Fruit fly (Drosophila melanogaster) whole organism, embryonic: Measurements from ENCODE around the gene mAChR-C.

Experiments
- Aef1 ChIP-seq: fragments of 200-800 bp; sonication (Bioruptor generic); IDR thresholded peaks from 3 replicates; pipeline ENCODE4 v1.3.6; 2022; ENCODE audit warnings: missing biosample characterization, missing genetic modification characterization
- Atf6 ChIP-seq: fragments of 200-800 bp; sonication (Bioruptor generic); IDR thresholded peaks from 2 replicates; pipeline ENCODE4 v1.3.6; 2022; ENCODE audit warnings: missing biosample characterization, missing genetic modification characterization
- Blimp-1 ChIP-seq: fragments of 200-800 bp; sonication (Bioruptor generic); optimal IDR thresholded peaks from 3 replicates; lab custom pipeline; 2018; ENCODE audit warnings: missing biosample characterization, missing genetic modification characterization, mild to moderate bottlenecking, moderate library complexity, missing genetic modification reagents
- CG10543 ChIP-seq: fragments of 200-800 bp; sonication (Bioruptor generic); optimal IDR thresholded peaks from 3 replicates; lab custom pipeline; 2017; ENCODE audit warnings: missing biosample characterization, mild to moderate bottlenecking, missing genetic modification characterization, moderate library complexity
- CG10979 ChIP-seq: fragments of 200-800 bp; sonication (Bioruptor generic); optimal IDR thresholded peaks from 2 replicates; lab custom pipeline; 2018; ENCODE audit warnings: missing biosample characterization, mild to moderate bottlenecking, missing genetic modification characterization, moderate library complexity
- CG15011 ChIP-seq: fragments of 200-800 bp; sonication (Bioruptor generic); optimal IDR thresholded peaks from 3 replicates; lab custom pipeline; 2018; ENCODE audit warnings: missing biosample characterization, mild to moderate bottlenecking, missing genetic modification characterization
- CG15479 ChIP-seq: fragments of 200-800 bp; sonication (Bioruptor generic); optimal IDR thresholded peaks from 3 replicates; lab custom pipeline; 2019; ENCODE audit warnings: missing biosample characterization, mild to moderate bottlenecking, missing genetic modification characterization, moderate library complexity
- CG15514 ChIP-seq: fragments of 200-800 bp; sonication (Bioruptor generic); optimal IDR thresholded peaks from 3 replicates; lab custom pipeline; 2017; ENCODE audit warnings: missing biosample characterization, missing genetic modification characterization, mild to moderate bottlenecking, moderate library complexity, missing genetic modification reagents
- CG1602 ChIP-seq: fragments of 200-800 bp; sonication (Bioruptor generic); optimal IDR thresholded peaks from 3 replicates; lab custom pipeline; 2016; ENCODE audit warnings: missing biosample characterization, missing genetic modification characterization
- CG1603 ChIP-seq: fragments of 200-800 bp; sonication (Bioruptor generic); optimal IDR thresholded peaks from 2 replicates; lab custom pipeline; 2019; ENCODE audit warnings: missing biosample characterization, mild to moderate bottlenecking, missing genetic modification characterization, moderate library complexity
- CG18262 ChIP-seq: fragments of 200-800 bp; optimal IDR thresholded peaks from 3 replicates; lab custom pipeline; 2019; ENCODE audit warnings: missing biosample characterization, mild to moderate bottlenecking, missing genetic modification characterization, moderate library complexity
- CG3995 ChIP-seq: fragments of 200-800 bp; sonication (Bioruptor generic); optimal IDR thresholded peaks from 3 replicates; lab custom pipeline; 2016; ENCODE audit warnings: missing biosample characterization, missing genetic modification characterization
- CG4360 ChIP-seq: fragments of 200-800 bp; sonication (Bioruptor generic); IDR thresholded peaks from 2 replicates; pipeline ENCODE4 v1.3.6; 2022; ENCODE audit warnings: missing biosample characterization, missing genetic modification characterization
- CG6683 ChIP-seq: fragments of 200-800 bp; sonication (Bioruptor generic); optimal IDR thresholded peaks from 2 replicates; lab custom pipeline; 2017; ENCODE audit warnings: missing biosample characterization, mild to moderate bottlenecking, missing genetic modification characterization, missing genetic modification reagents
- CG7839 ChIP-seq: fragments of 200-800 bp; sonication (Bioruptor generic); optimal IDR thresholded peaks from 3 replicates; lab custom pipeline; 2018; ENCODE audit warnings: missing biosample characterization, mild to moderate bottlenecking, missing genetic modification characterization, moderate library complexity
- Doc2 ChIP-seq: fragments of 200-800 bp; sonication (Bioruptor generic); IDR thresholded peaks from 2 replicates; pipeline ENCODE4 v1.3.6; 2022; ENCODE audit warnings: missing biosample characterization, missing genetic modification characterization
- Drgx ChIP-seq: fragments of 200-800 bp; sonication (Bioruptor generic); IDR thresholded peaks from 2 replicates; pipeline ENCODE4 v1.3.6; 2022; ENCODE audit warnings: missing biosample characterization, missing genetic modification characterization
- Gug ChIP-seq: fragments of 200-800 bp; sonication (Bioruptor generic); IDR thresholded peaks from 4 replicates; pipeline ENCODE4 v1.3.6; 2022; ENCODE audit warnings: missing biosample characterization, missing genetic modification characterization
- HLHmδ ChIP-seq: fragments of 200-800 bp; sonication (Bioruptor generic); optimal IDR thresholded peaks from 2 replicates; lab custom pipeline; 2018; ENCODE audit warnings: missing biosample characterization, mild to moderate bottlenecking, missing genetic modification characterization, moderate library complexity
- Hey ChIP-seq: fragments of 200-800 bp; sonication (Bioruptor generic); optimal IDR thresholded peaks from 3 replicates; lab custom pipeline; 2018; ENCODE audit warnings: missing biosample characterization, mild to moderate bottlenecking, missing genetic modification characterization
- Hr78 ChIP-seq, 2 experiments: fragments of 200-800 bp in 1 of 2; fragments of >200 bp in 1 of 2; sonication (Bioruptor generic) in 1 of 2; optimal IDR thresholded peaks; 2 replicates each; lab custom pipeline; 2017 to 2019; ENCODE audit warnings: missing biosample characterization in 2 of 2, missing genetic modification characterization in 2 of 2, mild to moderate bottlenecking in 1 of 2, moderate library complexity in 1 of 2
- MESR4 ChIP-seq: fragments of 200-800 bp; sonication (Bioruptor generic); optimal IDR thresholded peaks from 2 replicates; lab custom pipeline; 2018; ENCODE audit warnings: missing biosample characterization, mild to moderate bottlenecking, missing genetic modification characterization, moderate library complexity
- Meics ChIP-seq: fragments of 200-800 bp; sonication (Bioruptor generic); optimal IDR thresholded peaks from 2 replicates; lab custom pipeline; 2017; ENCODE audit warnings: missing biosample characterization, mild to moderate bottlenecking, missing genetic modification characterization
- NfI ChIP-seq: fragments of 200-800 bp; sonication (Bioruptor generic); optimal IDR thresholded peaks from 3 replicates; lab custom pipeline; 2018; ENCODE audit warnings: missing biosample characterization, mild to moderate bottlenecking, missing genetic modification characterization, moderate library complexity
- Opbp ChIP-seq: fragments of 200-800 bp; sonication (Bioruptor generic); IDR thresholded peaks from 3 replicates; pipeline ENCODE4 v1.3.6; 2022; ENCODE audit warnings: missing biosample characterization, missing genetic modification characterization; ENCODE audit not compliant: partially characterized antibody
- Ptx1 ChIP-seq: fragments of 200-800 bp; sonication (Bioruptor generic); IDR thresholded peaks from 2 replicates; pipeline ENCODE4 v1.3.6; 2022; ENCODE audit warnings: missing biosample characterization, missing genetic modification characterization
- Rfx ChIP-seq: fragments of 200-800 bp; sonication (Bioruptor generic); IDR thresholded peaks from 2 replicates; pipeline ENCODE4 v1.3.6; 2022; ENCODE audit warnings: missing biosample characterization, missing genetic modification characterization
- Stat92E ChIP-seq, 3 experiments: fragments of >200 bp in 2 of 3; fragments of 200-800 bp in 1 of 3; sonication (Bioruptor generic) in 1 of 3; optimal IDR thresholded peaks; 2 replicates each; lab custom pipeline; 2017 to 2019; ENCODE audit warnings: missing biosample characterization in 3 of 3, missing genetic modification characterization in 3 of 3, mild to moderate bottlenecking in 1 of 3, moderate library complexity in 1 of 3
- Xrp1 ChIP-seq: fragments of 200-800 bp; sonication (Bioruptor generic); IDR thresholded peaks from 2 replicates; pipeline ENCODE4 v1.3.6; 2022; ENCODE audit warnings: missing biosample characterization, missing genetic modification characterization
- al ChIP-seq: fragments of 200-800 bp; sonication (Bioruptor generic); IDR thresholded peaks from 2 replicates; pipeline ENCODE4 v1.3.6; 2022; ENCODE audit warnings: missing biosample characterization, missing genetic modification characterization
- ase ChIP-seq: fragments of 200-800 bp; sonication (Bioruptor generic); IDR thresholded peaks from 3 replicates; pipeline ENCODE4 v1.3.6; 2022; ENCODE audit warnings: missing biosample characterization, missing genetic modification characterization
- chinmo ChIP-seq: fragments of 200-800 bp; sonication (Bioruptor generic); IDR thresholded peaks from 4 replicates; pipeline ENCODE4 v1.3.6; 2022; ENCODE audit warnings: missing biosample characterization, missing genetic modification characterization; ENCODE audit not compliant: partially characterized antibody
- corto ChIP-seq: fragments of 200-800 bp; sonication (Bioruptor generic); optimal IDR thresholded peaks from 2 replicates; lab custom pipeline; 2016; ENCODE audit warnings: missing biosample characterization, mild to moderate bottlenecking, missing genetic modification characterization, moderate library complexity
- dmrt99B ChIP-seq: fragments of 200-800 bp; sonication (Bioruptor generic); optimal IDR thresholded peaks from 2 replicates; lab custom pipeline; 2018; ENCODE audit warnings: missing biosample characterization, mild to moderate bottlenecking, missing genetic modification characterization, moderate library complexity
- dysf ChIP-seq: fragments of 200-800 bp; sonication (Bioruptor generic); IDR thresholded peaks from 3 replicates; pipeline ENCODE4 v1.3.6; 2022; ENCODE audit warnings: missing biosample characterization, missing genetic modification characterization
- fd96Cb ChIP-seq: fragments of 200-800 bp; sonication (Bioruptor generic); optimal IDR thresholded peaks from 2 replicates; lab custom pipeline; 2018; ENCODE audit warnings: missing biosample characterization, mild to moderate bottlenecking, missing genetic modification characterization, moderate library complexity
- jigr1 ChIP-seq: fragments of 200-800 bp; sonication (Bioruptor generic); IDR thresholded peaks from 3 replicates; pipeline ENCODE4 v1.3.6; 2022; ENCODE audit warnings: missing biosample characterization, missing genetic modification characterization
- lab ChIP-seq: fragments of 200-800 bp; sonication (Bioruptor generic); optimal IDR thresholded peaks from 3 replicates; lab custom pipeline; 2017; ENCODE audit warnings: missing biosample characterization, missing genetic modification characterization, mild to moderate bottlenecking, moderate library complexity, missing genetic modification reagents
- mam ChIP-seq: fragments of 200-800 bp; sonication (Bioruptor generic); optimal IDR thresholded peaks from 3 replicates; lab custom pipeline; 2016; ENCODE audit warnings: missing biosample characterization, missing genetic modification characterization
- phol ChIP-seq: fragments of 200-800 bp; sonication (Bioruptor generic); optimal IDR thresholded peaks from 3 replicates; lab custom pipeline; 2018; ENCODE audit warnings: missing biosample characterization, mild to moderate bottlenecking, missing genetic modification characterization, moderate library complexity
- pum ChIP-seq: fragments of 200-800 bp; sonication (Bioruptor generic); optimal IDR thresholded peaks from 2 replicates; lab custom pipeline; 2016; ENCODE audit warnings: missing biosample characterization, missing genetic modification characterization
- pzg ChIP-seq: fragments of 200-800 bp; sonication (Bioruptor generic); optimal IDR thresholded peaks from 3 replicates; lab custom pipeline; 2018; ENCODE audit warnings: missing biosample characterization, mild to moderate bottlenecking, missing genetic modification characterization, moderate library complexity
- rib ChIP-seq: fragments of 200-800 bp; sonication (Bioruptor generic); IDR thresholded peaks from 2 replicates; pipeline ENCODE4 v1.3.6; 2022; ENCODE audit warnings: missing biosample characterization, missing genetic modification characterization
- row ChIP-seq: fragments of 200-800 bp; sonication (Bioruptor generic); IDR thresholded peaks from 3 replicates; pipeline ENCODE4 v1.3.6; 2022; ENCODE audit warnings: missing biosample characterization, missing genetic modification characterization
- tgo ChIP-seq: fragments of 200-800 bp; sonication (Bioruptor generic); IDR thresholded peaks from 3 replicates; pipeline ENCODE4 v1.3.6; 2022; ENCODE audit warnings: missing biosample characterization, missing genetic modification characterization
- tin ChIP-seq: fragments of 200-800 bp; sonication (Bioruptor generic); optimal IDR thresholded peaks from 3 replicates; lab custom pipeline; 2016; ENCODE audit warnings: missing biosample characterization, missing genetic modification characterization
- trh ChIP-seq: fragments of 200-800 bp; sonication (Bioruptor generic); optimal IDR thresholded peaks from 2 replicates; lab custom pipeline; 2016; ENCODE audit warnings: missing biosample characterization, missing genetic modification characterization
- unpg ChIP-seq: fragments of 200-800 bp; sonication (Bioruptor generic); optimal IDR thresholded peaks from 3 replicates; lab custom pipeline; 2018; ENCODE audit warnings: missing biosample characterization, mild to moderate bottlenecking, missing genetic modification characterization, moderate library complexity

mAChR-C gene

dm6 chrX:6860413-6861089 lies 28.1 kb upstream of the mAChR-C start (continued):
- TF ChIP-seq unpg (GFP tag; lab: Kevin White, UChicago), result peak; percentile 11
- TF ChIP-seq dysf (GFP tag; lab: Robert Waterston, UW), result peak; percentile 59; the same call in 2 of the 3 replicates
- TF ChIP-seq NfI (GFP tag; lab: Kevin White, UChicago), result no peak
- no peak for TF ChIP-seq HLHmδ
- TF ChIP-seq CG7839 (tag; lab: Kevin White, UChicago), result peak; percentile 20
- TF ChIP-seq CG4360 (GFP tag; lab: Robert Waterston, UW), result peak; percentile 40
- 0 out of 2 replicates have a peak, but pooled peaks have one; percentile 28 for TF ChIP-seq al (GFP tag; lab: Robert Waterston, UW)
- TF ChIP-seq Hr78 (GFP tag; optimal IDR thresholded peaks at IDR 0.05; lab: Kevin White, UChicago), result no peak
- TF ChIP-seq Blimp-1 (GFP tag; lab: Kevin White, UChicago), result peak; percentile 35
- peak; percentile 36; the same call in 1 of the 2 replicates for TF ChIP-seq Xrp1
- 0 out of 3 replicates have a peak, but pooled peaks have one; percentile 20 for TF ChIP-seq ase
- peak; percentile 42; the same call in 1 of the 3 replicates for TF ChIP-seq tgo (GFP tag; lab: Robert Waterston, UW)
- TF ChIP-seq mam (GFP tag; lab: Kevin White, UChicago), result peak; percentile 10
- TF ChIP-seq trh (GFP tag; lab: Kevin White, UChicago), result no peak
- no peak for TF ChIP-seq tin
- no peak for TF ChIP-seq CG15479
- peak; percentile 53 for TF ChIP-seq phol (tag; lab: Kevin White, UChicago)
- TF ChIP-seq CG15011 (GFP tag; lab: Kevin White, UChicago), result no peak
- peak; percentile 4 for TF ChIP-seq CG1603
- no peak for TF ChIP-seq pum (GFP tag; lab: Kevin White, UChicago)
- 0 out of 2 replicates have a peak, but pooled peaks have one; percentile 10 for TF ChIP-seq rib (GFP tag; lab: Robert Waterston, UW)
- TF ChIP-seq lab (GFP tag; lab: Kevin White, UChicago), result peak; percentile 43
- TF ChIP-seq chinmo (GFP tag; lab: Robert Waterston, UW), result no peak
- TF ChIP-seq Drgx (GFP tag; lab: Robert Waterston, UW), result no peak
- peak; percentile 68 for TF ChIP-seq Rfx
- no peak for TF ChIP-seq Opbp
- TF ChIP-seq Ptx1 (GFP tag; lab: Robert Waterston, UW), result peak; percentile 57; the same call in 1 of the 2 replicates
- TF ChIP-seq CG10979 (tag; lab: Kevin White, UChicago), result peak; percentile 50
- no peak for TF ChIP-seq CG3995 (GFP tag; lab: Kevin White, UChicago)
- no peak for TF ChIP-seq Aef1 (GFP tag; lab: Robert Waterston, UW)
- no peak for TF ChIP-seq Hey (tag; lab: Kevin White, UChicago)
- TF ChIP-seq CG6683 (GFP tag; lab: Kevin White, UChicago), result no peak
- peak; percentile 39 for TF ChIP-seq Meics (GFP tag; lab: Kevin White, UChicago)
- no peak for TF ChIP-seq CG10543 (GFP tag; lab: Kevin White, UChicago)
- no peak for TF ChIP-seq Doc2 (GFP tag; lab: Robert Waterston, UW)
- no peak for TF ChIP-seq pzg (GFP tag; lab: Kevin White, UChicago)
- no peak for TF ChIP-seq MESR4
- no peak for TF ChIP-seq Gug (GFP tag; lab: Robert Waterston, UW)
- TF ChIP-seq CG1602 (GFP tag; lab: Kevin White, UChicago), result no peak
- peak; percentile 44; the same call in 2 of the 3 replicates for TF ChIP-seq row
- TF ChIP-seq corto (GFP tag; lab: Kevin White, UChicago), result no peak
- TF ChIP-seq fd96Cb, result peak; percentile 35
- TF ChIP-seq Stat92E (GFP tag; optimal IDR thresholded peaks at IDR 0.05; lab: Kevin White, UChicago), result peak in 1 of 3 experiments; percentile 51
- peak; percentile 55 for TF ChIP-seq CG18262 (tag; lab: Kevin White, UChicago)
- no peak for TF ChIP-seq jigr1 (GFP tag; lab: Robert Waterston, UW)
- no peak for TF ChIP-seq Atf6
- TF ChIP-seq CG15514 (GFP tag; lab: Kevin White, UChicago), result peak; percentile 23
- TF ChIP-seq dmrt99B (tag; lab: Kevin White, UChicago), result peak; percentile 37
